Worm (Caenorhabditis elegans) whole organism, L2 larva: ENCODE data around the gene Y94H6A.5.
"Not testable (repeated sequence)": the region's sequence is repeated elsewhere in the genome, so short reads cannot be mapped to it uniquely, and the experiment has no call there.

Source experiments
- C34F6.9 ChIP-seq: fragments of 150-350 bp; optimal IDR thresholded peaks from 2 replicates; lab custom pipeline; 2014; ENCODE audit warnings: missing biosample characterization, missing genetic modification characterization
- F13H6.1 ChIP-seq: sonication (generic microtip); optimal IDR thresholded peaks from 2 replicates; lab custom pipeline; 2016; ENCODE audit warnings: missing genetic modification characterization, missing compliant biosample characterization
- R02D3.7 ChIP-seq: fragments of 150-350 bp; optimal IDR thresholded peaks from 2 replicates; lab custom pipeline; 2014; ENCODE audit warnings: missing biosample characterization, missing genetic modification characterization
- Y55F3AM.14 ChIP-seq: fragments of 200-800 bp; sonication (Bioruptor generic); optimal IDR thresholded peaks from 2 replicates; lab custom pipeline; 2018; ENCODE audit warnings: mild to moderate bottlenecking, missing genetic modification characterization, missing compliant biosample characterization
- ama-1 ChIP-seq: fragments of 150-350 bp; optimal IDR thresholded peaks from 2 replicates; lab custom pipeline; 2018; ENCODE audit warnings: inconsistent platforms
- ceh-82 ChIP-seq: fragments of 150-350 bp; optimal IDR thresholded peaks from 2 replicates; lab custom pipeline; 2014; ENCODE audit warnings: missing biosample characterization, missing genetic modification characterization
- crh-2 ChIP-seq: sonication (generic microtip); optimal IDR thresholded peaks from 2 replicates; lab custom pipeline; 2017; ENCODE audit warnings: missing biosample characterization, missing genetic modification characterization
- dmd-4 ChIP-seq: sonication (generic microtip); optimal IDR thresholded peaks from 2 replicates; lab custom pipeline; 2017; ENCODE audit warnings: missing biosample characterization, missing genetic modification characterization
- elt-3 ChIP-seq: sonication (generic microtip); optimal IDR thresholded peaks from 2 replicates; lab custom pipeline; 2017; ENCODE audit warnings: missing biosample characterization, missing genetic modification characterization
- fos-1 ChIP-seq: fragments of 150-350 bp; optimal IDR thresholded peaks from 2 replicates; lab custom pipeline; 2014; ENCODE audit warnings: missing biosample characterization, missing genetic modification characterization
- gmeb-1 ChIP-seq: fragments of 150-350 bp; optimal IDR thresholded peaks from 2 replicates; lab custom pipeline; 2014; ENCODE audit warnings: missing biosample characterization, missing genetic modification characterization
- lin-11 ChIP-seq: fragments of 150-350 bp; sonication (generic microtip); optimal IDR thresholded peaks from 2 replicates; lab custom pipeline; 2014; ENCODE audit warnings: missing biosample characterization, missing genetic modification characterization, inconsistent platforms, mixed read lengths
- lin-13 ChIP-seq: fragments of 150-350 bp; optimal IDR thresholded peaks from 2 replicates; lab custom pipeline; 2014; ENCODE audit warnings: missing biosample characterization, missing genetic modification reagents, missing genetic modification characterization
- lsy-2 ChIP-seq, 2 experiments: fragments of 150-350 bp in 1 of 2; sonication (generic microtip) in 1 of 2; optimal IDR thresholded peaks; 2 replicates each; lab custom pipeline; 2014 to 2017; ENCODE audit warnings: missing biosample characterization in 2 of 2, missing genetic modification characterization in 2 of 2
- nhr-10 ChIP-seq: sonication (generic microtip); optimal IDR thresholded peaks from 2 replicates; lab custom pipeline; 2017; ENCODE audit warnings: missing biosample characterization, missing genetic modification characterization
- nhr-129 ChIP-seq: fragments of 150-350 bp; optimal IDR thresholded peaks from 2 replicates; lab custom pipeline; 2014; ENCODE audit warnings: missing biosample characterization, missing genetic modification characterization
- nhr-21 ChIP-seq: fragments of 150-350 bp; optimal IDR thresholded peaks from 2 replicates; lab custom pipeline; 2014; ENCODE audit warnings: missing biosample characterization, missing genetic modification characterization
- nhr-23 ChIP-seq: fragments of 150-350 bp; optimal IDR thresholded peaks from 2 replicates; lab custom pipeline; 2014; ENCODE audit warnings: missing biosample characterization, missing genetic modification reagents, missing genetic modification characterization
- nhr-237 ChIP-seq: fragments of 150-350 bp; optimal IDR thresholded peaks from 2 replicates; lab custom pipeline; 2014; ENCODE audit warnings: missing biosample characterization, missing genetic modification characterization
- nhr-6 ChIP-seq: fragments of 150-350 bp; optimal IDR thresholded peaks from 2 replicates; lab custom pipeline; 2014; ENCODE audit warnings: missing biosample characterization, missing genetic modification characterization
- sem-4 ChIP-seq: fragments of 150-350 bp; optimal IDR thresholded peaks from 2 replicates; lab custom pipeline; 2014; ENCODE audit warnings: missing biosample characterization, missing genetic modification reagents, missing genetic modification characterization
- skn-1 ChIP-seq: sonication (generic microtip); optimal IDR thresholded peaks from 2 replicates; lab custom pipeline; 2017; ENCODE audit warnings: missing biosample characterization, missing genetic modification characterization
- sma-3 ChIP-seq: sonication (generic microtip); optimal IDR thresholded peaks from 2 replicates; lab custom pipeline; 2016; ENCODE audit warnings: missing genetic modification reagents, missing genetic modification characterization, missing compliant biosample characterization
- sma-9 ChIP-seq, 2 experiments: fragments of 150-350 bp in 1 of 2; sonication (generic microtip) in 1 of 2; optimal IDR thresholded peaks; 2 replicates each; lab custom pipeline; 2014 to 2016; ENCODE audit warnings: missing genetic modification characterization in 2 of 2, mild to moderate bottlenecking in 1 of 2, missing biosample characterization in 1 of 2, missing compliant biosample characterization in 1 of 2, missing genetic modification reagents in 1 of 2, moderate library complexity in 1 of 2
- unc-55 ChIP-seq: fragments of 150-350 bp; sonication (generic microtip); optimal IDR thresholded peaks from 3 replicates; lab custom pipeline; 2014; ENCODE audit warnings: missing biosample characterization, missing genetic modification reagents, missing genetic modification characterization
- zag-1 ChIP-seq: fragments of 150-350 bp; optimal IDR thresholded peaks from 2 replicates; lab custom pipeline; 2014; ENCODE audit warnings: missing biosample characterization, missing genetic modification characterization
- ztf-4 ChIP-seq: fragments of 150-350 bp; optimal IDR thresholded peaks from 2 replicates; lab custom pipeline; 2014; ENCODE audit warnings: missing biosample characterization, missing genetic modification characterization

Gene Y94H6A.5

DNA sequence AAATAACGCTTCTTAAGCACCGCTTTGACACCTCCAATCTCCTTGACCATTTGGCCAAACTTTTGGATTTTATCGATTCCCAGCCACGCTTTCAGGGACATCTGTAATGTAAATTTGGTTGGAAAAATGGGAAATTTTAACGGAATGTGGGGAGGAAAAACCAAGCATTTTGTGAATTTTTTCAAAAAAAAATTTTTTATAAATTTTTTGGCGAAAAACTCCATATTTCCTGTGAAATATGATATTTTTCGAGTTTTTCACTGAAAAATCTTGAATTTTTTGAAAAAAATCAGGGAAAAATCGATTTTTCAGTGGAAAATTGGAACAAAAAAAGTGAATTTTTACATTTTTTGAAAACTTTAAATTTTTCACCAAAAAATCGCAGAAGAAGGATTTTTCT is 16.0 kb upstream of the Y94H6A.5 start, which contains the start of gene ndua-12:
ndua-12 (minus strand) TSS at position 101 of the 400 bp plus-strand sequence.
- not testable (repeated sequence) for TF ChIP-seq nhr-10; lsy-2 (tag; optimal IDR thresholded peaks at IDR 0.05; lab: Kevin White, UChicago); fos-1 (tag; lab: Kevin White, UChicago)

- not testable (repeated sequence) for TF ChIP-seq nhr-129; Y55F3AM.14 (GFP tag; lab: Kevin White, UChicago); lin-11 (tag; lab: Kevin White, UChicago)
Measured at ce11 chrIV:2716474-2716873, 12.7 kb upstream of the Y94H6A.5 start, which contains the start of gene Y94H6A.7. Gene Y94H6A.7, minus strand, starts transcription at chrIV:2716574.

ce11 chrIV:2712935-2713334 is 9.2 kb upstream of the Y94H6A.5 start, which contains the start of gene Y94H6A.12:
Gene Y94H6A.12, minus strand, starts transcription at chrIV:2713035.
- TF ChIP-seq elt-3 (tag; lab: Kevin White, UChicago) (no peak), nhr-23 (no peak), nhr-6 (no peak), R02D3.7 (no peak), nhr-21 (no peak), lin-11 (tag; lab: Kevin White, UChicago) (no peak)
- TF ChIP-seq, all 48 proteins: peak for 0

DNA sequence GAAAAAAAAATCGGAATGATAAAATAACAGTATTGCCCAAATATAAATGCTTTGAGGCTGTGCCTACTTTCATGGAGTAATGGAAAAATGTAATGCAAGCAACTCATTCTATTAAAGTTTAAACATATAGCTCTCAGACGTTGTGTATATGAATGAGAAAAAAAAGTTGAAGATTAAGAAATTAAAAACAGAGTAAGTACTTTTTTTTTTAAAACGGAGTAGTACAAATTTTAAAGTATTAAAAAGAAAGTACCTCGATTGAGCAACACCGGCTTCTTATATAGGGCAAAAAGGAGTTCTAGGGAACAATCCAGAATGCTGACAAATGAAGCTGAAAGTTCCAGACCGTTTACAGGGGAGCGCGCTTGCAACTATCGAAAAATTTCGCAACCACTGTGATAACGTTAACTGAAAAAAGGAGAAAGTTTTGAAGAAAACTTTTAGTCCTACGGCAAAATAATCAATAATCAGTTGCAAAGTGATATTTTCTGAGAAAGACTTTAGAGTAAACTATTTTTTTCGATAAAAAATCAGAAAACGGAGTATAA is 7.4 kb upstream of the Y94H6A.5 start:
- TF ChIP-seq skn-1 (peak; percentile 94), F13H6.1 (no peak), fos-1 (tag; lab: Kevin White, UChicago) (peak; percentile 19), sma-9 (GFP tag; optimal IDR thresholded peaks at IDR 0.05; lab: Kevin White, UChicago) (no peak), sma-9 (tag; optimal IDR thresholded peaks at IDR 0.05; lab: Kevin White, UChicago) (no peak), nhr-23 (no peak), dmd-4 (tag; lab: Kevin White, UChicago) (no peak), ama-1 (peak; percentile 65), C34F6.9 (tag; lab: Kevin White, UChicago) (peak; percentile 10), lsy-2 (tag; optimal IDR thresholded peaks at IDR 0.05; lab: Kevin White, UChicago) (peak in 1 of 2 experiments; percentile 15), sma-3 (GFP tag; lab: Kevin White, UChicago) (peak; percentile 12), crh-2 (tag; lab: Kevin White, UChicago) (peak; percentile 63), lin-13 (GFP tag; lab: Kevin White, UChicago) (peak; percentile 23), ceh-82 (tag; lab: Kevin White, UChicago) (no peak), sem-4 (tag; lab: Kevin White, UChicago) (no peak), elt-3 (tag; lab: Kevin White, UChicago) (no peak), nhr-21 (no peak), lin-11 (tag; lab: Kevin White, UChicago) (no peak), unc-55 (peak; percentile 47)
- TF ChIP-seq, all 48 proteins: peak for 9

DNA sequence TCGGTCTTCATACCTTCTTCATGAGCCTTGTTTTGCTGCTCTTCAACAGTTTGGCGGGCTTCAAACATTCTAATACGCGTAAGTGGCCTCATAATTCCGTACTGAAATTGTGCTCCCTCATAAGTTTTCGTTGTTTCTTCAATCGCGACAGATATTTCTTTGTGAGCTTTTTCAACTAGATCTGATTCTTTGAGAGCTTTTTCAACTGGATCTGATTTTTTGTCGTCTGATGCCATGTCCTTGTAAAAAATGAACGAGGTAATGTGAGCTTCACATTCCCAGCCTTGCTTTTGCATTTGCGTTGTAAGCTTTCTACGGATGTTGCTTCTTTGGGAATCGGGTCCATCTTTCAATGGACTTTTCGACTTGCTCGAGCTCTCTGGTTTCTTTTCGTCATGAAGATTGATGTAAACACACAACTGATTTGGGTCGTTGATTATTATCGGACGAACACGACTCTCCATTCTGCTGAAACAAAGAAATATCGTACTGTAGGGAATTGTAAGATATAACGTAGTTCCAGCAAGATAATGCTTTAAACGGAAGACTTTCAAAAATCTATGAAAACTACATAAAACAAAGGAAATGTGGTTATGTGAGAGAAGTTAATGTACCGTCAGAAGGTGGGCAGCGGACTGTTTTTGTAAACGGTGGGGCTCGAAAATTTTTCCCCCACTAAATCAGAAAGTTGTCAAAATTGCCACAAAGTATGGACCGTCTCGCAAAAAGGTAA is 6.6 kb upstream of the Y94H6A.5 start, which contains the start of gene Y94H6A.10:
Y94H6A.10 (minus strand) TSS at position 464 of the 733 bp plus-strand sequence.
- peak; percentile 40 for TF ChIP-seq ama-1
- no peak for TF ChIP-seq nhr-237 (tag; lab: Kevin White, UChicago)
- no peak for TF ChIP-seq zag-1
- TF ChIP-seq nhr-6 = no peak
- TF ChIP-seq ztf-4 (tag; lab: Kevin White, UChicago) = no peak
- TF ChIP-seq unc-55 = no peak

DNA sequence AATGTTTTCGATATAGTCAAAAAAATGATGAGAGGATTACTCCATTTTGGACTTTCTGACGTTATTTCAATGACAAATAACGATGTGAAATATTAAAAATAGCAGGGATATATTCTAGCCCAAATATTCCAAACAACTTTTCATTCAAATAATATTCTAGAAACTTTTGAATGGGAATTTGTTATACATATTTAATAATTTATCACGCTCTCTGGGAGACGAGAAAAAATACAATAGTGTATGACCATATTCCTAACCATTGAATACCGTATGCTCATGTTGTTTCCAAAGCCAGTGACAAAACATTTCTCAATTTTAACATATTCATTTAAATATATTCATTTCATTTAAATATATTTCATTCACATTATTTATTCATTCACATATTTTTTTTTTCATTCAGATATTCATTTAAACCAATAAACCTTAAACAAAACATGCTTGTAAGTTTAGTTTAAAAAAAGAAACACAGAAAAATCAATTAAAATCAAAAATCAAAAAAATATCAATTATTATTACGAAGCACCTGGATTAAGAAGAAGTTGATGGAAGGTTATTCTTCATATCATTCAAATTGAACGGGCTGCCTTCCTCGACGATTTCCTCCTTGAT is 5.9 kb upstream of the Y94H6A.5 start:
- TF ChIP-seq lsy-2 (tag; optimal IDR thresholded peaks at IDR 0.05; lab: Kevin White, UChicago) (peak in 1 of 2 experiments; percentile 20), ztf-4 (tag; lab: Kevin White, UChicago) (peak; percentile 46), unc-55 (peak; percentile 25), gmeb-1 (tag; lab: Kevin White, UChicago) (peak; percentile 12), nhr-21 (no peak)
